Fruit fly (Drosophila melanogaster) whole organism, embryonic: Measurements from ENCODE around the gene Dhpr.
A peak's percentile ranks its signal among the peaks of the same experiment; 100 is the strongest.

Experiments used
- Asciz ChIP-seq: fragments of 200-800 bp; sonication (Bioruptor generic); optimal IDR thresholded peaks from 2 replicates; lab custom pipeline; 2017; ENCODE audit warnings: missing biosample characterization, mild to moderate bottlenecking, missing genetic modification characterization, missing genetic modification reagents
- Atf6 ChIP-seq: fragments of 200-800 bp; sonication (Bioruptor generic); IDR thresholded peaks from 2 replicates; pipeline ENCODE4 v1.3.6; 2022; ENCODE audit warnings: missing biosample characterization, missing genetic modification characterization
- BEAF-32 ChIP-seq: fragments of 200-800 bp; sonication (Bioruptor generic); optimal IDR thresholded peaks from 3 replicates; lab custom pipeline; 2017; ENCODE audit warnings: missing biosample characterization, missing genetic modification characterization, mild to moderate bottlenecking, moderate library complexity, missing genetic modification reagents
- Blimp-1 ChIP-seq: fragments of 200-800 bp; sonication (Bioruptor generic); optimal IDR thresholded peaks from 3 replicates; lab custom pipeline; 2018; ENCODE audit warnings: missing biosample characterization, missing genetic modification characterization, mild to moderate bottlenecking, moderate library complexity, missing genetic modification reagents
- C15 ChIP-seq: fragments of 200-800 bp; sonication (Bioruptor generic); IDR thresholded peaks from 3 replicates; pipeline ENCODE4 v1.3.6; 2022; ENCODE audit warnings: missing biosample characterization, missing genetic modification characterization
- CG10431 ChIP-seq: fragments of 200-800 bp; sonication (Bioruptor generic); optimal IDR thresholded peaks from 3 replicates; lab custom pipeline; 2018; ENCODE audit warnings: missing biosample characterization, mild to moderate bottlenecking, missing genetic modification characterization
- CG12299 ChIP-seq: fragments of 200-800 bp; sonication (Bioruptor generic); optimal IDR thresholded peaks from 2 replicates; lab custom pipeline; 2018; ENCODE audit warnings: missing biosample characterization, mild to moderate bottlenecking, missing genetic modification characterization
- CG14050 ChIP-seq: fragments of 200-800 bp; sonication (Bioruptor generic); IDR thresholded peaks from 3 replicates; pipeline ENCODE4 v1.3.6; 2022; ENCODE audit warnings: missing biosample characterization, missing genetic modification characterization
- CG14860 ChIP-seq: fragments of 200-800 bp; sonication (Bioruptor generic); IDR thresholded peaks from 3 replicates; pipeline ENCODE4 v1.3.6; 2022; ENCODE audit warnings: missing biosample characterization, missing genetic modification characterization; ENCODE audit not compliant: partially characterized antibody
- CG15073 ChIP-seq: fragments of 200-800 bp; sonication (Bioruptor generic); optimal IDR thresholded peaks from 2 replicates; lab custom pipeline; 2016; ENCODE audit warnings: missing biosample characterization, missing genetic modification characterization
- CG1603 ChIP-seq: fragments of 200-800 bp; sonication (Bioruptor generic); optimal IDR thresholded peaks from 2 replicates; lab custom pipeline; 2019; ENCODE audit warnings: missing biosample characterization, mild to moderate bottlenecking, missing genetic modification characterization, moderate library complexity
- CG17328 ChIP-seq: fragments of 200-800 bp; sonication (Bioruptor generic); IDR thresholded peaks from 2 replicates; pipeline ENCODE4 v1.3.6; 2022; ENCODE audit warnings: missing biosample characterization, missing genetic modification characterization
- CG2199 ChIP-seq: fragments of 200-800 bp; sonication (Bioruptor generic); IDR thresholded peaks from 3 replicates; pipeline ENCODE4 v1.3.6; 2022; ENCODE audit warnings: missing biosample characterization, missing genetic modification characterization
- CG31365 ChIP-seq: fragments of 200-800 bp; sonication (Bioruptor generic); optimal IDR thresholded peaks from 2 replicates; lab custom pipeline; 2018; ENCODE audit warnings: missing biosample characterization, mild to moderate bottlenecking, missing genetic modification characterization
- CG42726 ChIP-seq: fragments of 200-800 bp; sonication (Bioruptor generic); IDR thresholded peaks from 2 replicates; pipeline ENCODE4 v1.3.6; 2022; ENCODE audit warnings: missing biosample characterization, missing genetic modification characterization; ENCODE audit not compliant: partially characterized antibody
- CG4617 ChIP-seq: fragments of 200-800 bp; sonication (Bioruptor generic); optimal IDR thresholded peaks from 3 replicates; lab custom pipeline; 2016; ENCODE audit warnings: missing biosample characterization, missing genetic modification characterization, borderline replicate concordance
- CG7271 ChIP-seq: fragments of 200-800 bp; sonication (Bioruptor generic); optimal IDR thresholded peaks from 2 replicates; lab custom pipeline; 2018; ENCODE audit warnings: missing biosample characterization, mild to moderate bottlenecking, missing genetic modification characterization, moderate library complexity
- CG8765 ChIP-seq: fragments of 200-800 bp; sonication (Bioruptor generic); IDR thresholded peaks from 2 replicates; pipeline ENCODE4 v1.3.6; 2022; ENCODE audit warnings: missing biosample characterization, missing genetic modification characterization
- CTCF ChIP-seq: fragments of 200-800 bp; sonication (Bioruptor generic); optimal IDR thresholded peaks from 2 replicates; lab custom pipeline; 2017; ENCODE audit warnings: missing biosample characterization, mild to moderate bottlenecking, missing genetic modification characterization, moderate library complexity
- CoRest ChIP-seq: fragments of 200-800 bp; sonication (Bioruptor generic); optimal IDR thresholded peaks from 3 replicates; lab custom pipeline; 2018; ENCODE audit warnings: missing biosample characterization, mild to moderate bottlenecking, missing genetic modification characterization, moderate library complexity
- Dad ChIP-seq: fragments of 200-800 bp; sonication (Bioruptor generic); optimal IDR thresholded peaks from 3 replicates; lab custom pipeline; 2016; ENCODE audit warnings: missing biosample characterization, missing genetic modification characterization
- HmgD ChIP-seq: fragments of 200-800 bp; sonication (Bioruptor generic); optimal IDR thresholded peaks from 3 replicates; lab custom pipeline; 2016; ENCODE audit warnings: missing biosample characterization, missing genetic modification characterization
- Lhr ChIP-seq: fragments of 200-800 bp; sonication (Bioruptor generic); optimal IDR thresholded peaks from 3 replicates; lab custom pipeline; 2017; ENCODE audit warnings: mild to moderate bottlenecking, missing biosample characterization, missing genetic modification reagents, missing genetic modification characterization
- Med ChIP-seq: fragments of 200-800 bp; sonication (Bioruptor generic); peaks from one replicate; lab custom pipeline; 2016; ENCODE audit warnings: missing biosample characterization, missing genetic modification characterization, mild to moderate bottlenecking, inconsistent platforms, moderate library complexity
- Meics ChIP-seq: fragments of 200-800 bp; sonication (Bioruptor generic); optimal IDR thresholded peaks from 2 replicates; lab custom pipeline; 2017; ENCODE audit warnings: missing biosample characterization, mild to moderate bottlenecking, missing genetic modification characterization
- NC2β ChIP-seq: fragments of 200-800 bp; sonication (Bioruptor generic); optimal IDR thresholded peaks from 2 replicates; lab custom pipeline; 2016; ENCODE audit warnings: missing biosample characterization, missing genetic modification characterization
- Opbp ChIP-seq: fragments of 200-800 bp; sonication (Bioruptor generic); IDR thresholded peaks from 3 replicates; pipeline ENCODE4 v1.3.6; 2022; ENCODE audit warnings: missing biosample characterization, missing genetic modification characterization; ENCODE audit not compliant: partially characterized antibody
- Scr ChIP-seq: fragments of 200-800 bp; sonication (Bioruptor generic); IDR thresholded peaks from 2 replicates; pipeline ENCODE4 v1.3.6; 2022; ENCODE audit warnings: missing biosample characterization, missing genetic modification characterization; ENCODE audit not compliant: partially characterized antibody
- Sin3A ChIP-seq: fragments of >200 bp; optimal IDR thresholded peaks from 2 replicates; lab custom pipeline; 2018
- Sry-β ChIP-seq: fragments of 200-800 bp; sonication (Bioruptor generic); optimal IDR thresholded peaks from 2 replicates; lab custom pipeline; 2018; ENCODE audit warnings: missing biosample characterization, mild to moderate bottlenecking, missing genetic modification characterization, moderate library complexity
- Sry-δ ChIP-seq: fragments of 200-800 bp; sonication (Bioruptor generic); optimal IDR thresholded peaks from 2 replicates; lab custom pipeline; 2016; ENCODE audit warnings: missing biosample characterization, missing genetic modification characterization
- YL-1 ChIP-seq: fragments of 200-800 bp; sonication (Bioruptor generic); optimal IDR thresholded peaks from 3 replicates; lab custom pipeline; 2017; ENCODE audit warnings: missing biosample characterization, mild to moderate bottlenecking, missing genetic modification characterization
- ac ChIP-seq: fragments of 200-800 bp; sonication (Bioruptor generic); optimal IDR thresholded peaks from 3 replicates; lab custom pipeline; 2017; ENCODE audit warnings: missing biosample characterization, mild to moderate bottlenecking, missing genetic modification characterization
- amos ChIP-seq: fragments of 200-800 bp; sonication (Bioruptor generic); IDR thresholded peaks from 2 replicates; pipeline ENCODE4 v1.3.6; 2022; ENCODE audit warnings: missing biosample characterization, missing genetic modification characterization; ENCODE audit not compliant: partially characterized antibody
- ato ChIP-seq: fragments of 200-800 bp; sonication (Bioruptor generic); IDR thresholded peaks from 2 replicates; pipeline ENCODE4 v1.3.6; 2022; ENCODE audit warnings: missing biosample characterization, missing genetic modification characterization; ENCODE audit not compliant: partially characterized antibody
- cas ChIP-seq: fragments of 200-800 bp; sonication (Bioruptor generic); IDR thresholded peaks from 2 replicates; pipeline ENCODE4 v1.3.6; 2022; ENCODE audit warnings: missing biosample characterization, missing genetic modification characterization
- fd64A ChIP-seq: fragments of 200-800 bp; sonication (Bioruptor generic); optimal IDR thresholded peaks from 3 replicates; lab custom pipeline; 2018; ENCODE audit warnings: missing biosample characterization, mild to moderate bottlenecking, missing genetic modification characterization
- gsb-n ChIP-seq: fragments of 200-800 bp; sonication (Bioruptor generic); optimal IDR thresholded peaks from 3 replicates; lab custom pipeline; 2018; ENCODE audit warnings: missing biosample characterization, mild to moderate bottlenecking, missing genetic modification characterization
- hbn ChIP-seq: fragments of 200-800 bp; sonication (Bioruptor generic); IDR thresholded peaks from 2 replicates; pipeline ENCODE4 v1.3.6; 2022; ENCODE audit warnings: missing biosample characterization, missing genetic modification characterization; ENCODE audit not compliant: partially characterized antibody
- ken ChIP-seq: fragments of 200-800 bp; sonication (Bioruptor generic); IDR thresholded peaks from 3 replicates; pipeline ENCODE4 v1.3.6; 2022; ENCODE audit warnings: missing biosample characterization, missing genetic modification characterization
- lov ChIP-seq, 2 experiments: fragments of 200-800 bp in 1 of 2; fragments of >200 bp in 1 of 2; sonication (Bioruptor generic) in 1 of 2; IDR thresholded peaks in 1 of 2; optimal IDR thresholded peaks in 1 of 2; 2 replicates in 1 of 2; 3 replicates in 1 of 2; pipeline versions ENCODE4 v1.3.6 to Lab custom; 2017 to 2022; ENCODE audit warnings: missing biosample characterization in 1 of 2, missing genetic modification characterization in 1 of 2
- nom ChIP-seq: fragments of 200-800 bp; sonication (Bioruptor generic); optimal IDR thresholded peaks from 2 replicates; lab custom pipeline; 2017; ENCODE audit warnings: missing biosample characterization, missing genetic modification characterization, mild to moderate bottlenecking, moderate library complexity, missing genetic modification reagents
- pfk ChIP-seq: fragments of 200-800 bp; sonication (Bioruptor generic); optimal IDR thresholded peaks from 2 replicates; lab custom pipeline; 2018; ENCODE audit warnings: missing biosample characterization, mild to moderate bottlenecking, missing genetic modification characterization, moderate library complexity
- row ChIP-seq: fragments of 200-800 bp; sonication (Bioruptor generic); IDR thresholded peaks from 3 replicates; pipeline ENCODE4 v1.3.6; 2022; ENCODE audit warnings: missing biosample characterization, missing genetic modification characterization
- so ChIP-seq: fragments of 200-800 bp; sonication (Bioruptor generic); IDR thresholded peaks from 3 replicates; pipeline ENCODE4 v1.3.6; 2022; ENCODE audit warnings: missing biosample characterization, missing genetic modification characterization
- sob ChIP-seq: fragments of 200-800 bp; sonication (Bioruptor generic); IDR thresholded peaks from 2 replicates; pipeline ENCODE4 v1.3.6; 2022; ENCODE audit warnings: missing biosample characterization, missing genetic modification characterization
- tin ChIP-seq: fragments of 200-800 bp; sonication (Bioruptor generic); optimal IDR thresholded peaks from 3 replicates; lab custom pipeline; 2016; ENCODE audit warnings: missing biosample characterization, missing genetic modification characterization
- unc-4 ChIP-seq: fragments of 200-800 bp; sonication (Bioruptor generic); IDR thresholded peaks from 2 replicates; pipeline ENCODE4 v1.3.6; 2022; ENCODE audit warnings: missing biosample characterization, missing genetic modification characterization; ENCODE audit not compliant: partially characterized antibody
- vfl ChIP-seq: fragments of 200-800 bp; sonication (Bioruptor generic); optimal IDR thresholded peaks from 2 replicates; lab custom pipeline; 2016; ENCODE audit warnings: missing biosample characterization, missing genetic modification characterization

Dhpr gene

DNA sequence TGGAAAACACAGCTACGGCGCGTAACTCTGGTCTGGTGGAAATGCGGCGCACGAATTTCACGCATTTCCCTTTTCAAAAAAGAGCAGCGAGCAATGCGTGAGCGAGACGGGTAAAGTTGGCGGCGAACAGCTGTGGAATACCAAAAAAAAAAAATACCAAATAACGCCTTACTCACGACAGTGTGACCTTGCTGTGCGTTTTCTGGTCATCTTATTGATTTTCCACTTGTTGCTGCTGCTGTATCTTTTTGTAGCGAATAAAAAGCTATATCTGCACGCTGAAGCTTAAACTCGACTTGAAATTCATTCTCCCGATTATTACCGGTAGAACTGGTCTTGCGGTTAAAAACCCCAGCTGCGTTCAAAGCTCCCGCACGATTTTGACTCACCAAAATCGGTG is at the start of gene Dhpr, which contains the start of gene bol (continued):
- TF ChIP-seq CG17328 (GFP tag; lab: Robert Waterston, UW): peak; percentile 16; the same call in 1 of the 2 replicates
- peak; percentile 81 for TF ChIP-seq Med
- TF ChIP-seq Scr (GFP tag; lab: Robert Waterston, UW): peak; percentile 56
- TF ChIP-seq Blimp-1 (GFP tag; lab: Kevin White, UChicago): peak; percentile 66
- peak; percentile 0 for TF ChIP-seq pfk (GFP tag; lab: Kevin White, UChicago)
- TF ChIP-seq CG15073 (GFP tag; lab: Kevin White, UChicago): no peak
- peak; percentile 43; the same call in 1 of the 2 replicates for TF ChIP-seq hbn (GFP tag; lab: Robert Waterston, UW)
- TF ChIP-seq Sry-δ (GFP tag; lab: Kevin White, UChicago): peak; percentile 61
- peak; percentile 39; the same call in 1 of the 2 replicates for TF ChIP-seq ato
- peak; percentile 22 for TF ChIP-seq gsb-n (tag; lab: Kevin White, UChicago)
- TF ChIP-seq lov (optimal IDR thresholded peaks at IDR 0.05; lab: Kevin White, UChicago): no peak
- peak; percentile 59; the same call in 1 of the 3 replicates for TF ChIP-seq lov (GFP tag; IDR thresholded peaks at IDR 0.05; lab: Robert Waterston, UW)
- TF ChIP-seq Sin3A (lab: Kevin White, UChicago): peak; percentile 70
- TF ChIP-seq YL-1: peak; percentile 62
- TF ChIP-seq so (GFP tag; lab: Robert Waterston, UW): 0 out of 3 replicates have a peak, but pooled peaks have one; percentile 24
- TF ChIP-seq tin (GFP tag; lab: Kevin White, UChicago): peak; percentile 24
- TF ChIP-seq BEAF-32: peak; percentile 63
- peak; percentile 44; the same call in 1 of the 2 replicates for TF ChIP-seq sob (GFP tag; lab: Robert Waterston, UW)
- TF ChIP-seq ac (GFP tag; lab: Kevin White, UChicago): no peak
- TF ChIP-seq CG1603 (tag; lab: Kevin White, UChicago): peak; percentile 66
- TF ChIP-seq amos (GFP tag; lab: Robert Waterston, UW): peak; percentile 43; the same call in 1 of the 2 replicates
- peak; percentile 39 for TF ChIP-seq Asciz (GFP tag; lab: Kevin White, UChicago)
- TF ChIP-seq CG7271 (tag; lab: Kevin White, UChicago): no peak
- TF ChIP-seq CTCF (GFP tag; lab: Kevin White, UChicago): peak; percentile 30
- peak; percentile 68 for TF ChIP-seq Opbp
- no peak for TF ChIP-seq vfl (GFP tag; lab: Kevin White, UChicago)
- TF ChIP-seq CoRest (tag; lab: Kevin White, UChicago): no peak
- TF ChIP-seq CG2199 (GFP tag; lab: Robert Waterston, UW): 0 out of 3 replicates have a peak, but pooled peaks have one; percentile 40
- TF ChIP-seq Atf6 (GFP tag; lab: Robert Waterston, UW): peak; percentile 35; the same call in 1 of the 2 replicates
- peak; percentile 75 for TF ChIP-seq HmgD (GFP tag; lab: Kevin White, UChicago)
- TF ChIP-seq C15: no peak
- peak; percentile 48; the same call in 1 of the 2 replicates for TF ChIP-seq CG42726
- TF ChIP-seq Lhr: peak; percentile 51
- TF ChIP-seq nom (GFP tag; lab: Kevin White, UChicago): peak; percentile 3
- TF ChIP-seq CG14050: no peak
- peak; percentile 36; the same call in 2 of the 3 replicates for TF ChIP-seq ken (GFP tag; lab: Robert Waterston, UW)
- TF ChIP-seq CG10431 (GFP tag; lab: Kevin White, UChicago): peak; percentile 37
- TF ChIP-seq NC2β (GFP tag; lab: Kevin White, UChicago): peak; percentile 8
- TF ChIP-seq unc-4 (GFP tag; lab: Robert Waterston, UW): peak; percentile 56
- TF ChIP-seq CG12299 (tag; lab: Kevin White, UChicago): peak; percentile 31
- peak; percentile 85 for TF ChIP-seq Sry-β (GFP tag; lab: Kevin White, UChicago)
- TF ChIP-seq cas (GFP tag; lab: Robert Waterston, UW): no peak
- TF ChIP-seq Dad (GFP tag; lab: Kevin White, UChicago): no peak
- TF ChIP-seq row (GFP tag; lab: Robert Waterston, UW): peak; percentile 44; the same call in 2 of the 3 replicates
- TF ChIP-seq Meics: peak; percentile 3
- TF ChIP-seq CG8765 (GFP tag; lab: Robert Waterston, UW): no peak
- peak; percentile 22 for TF ChIP-seq CG31365 (tag; lab: Kevin White, UChicago)
- no peak for TF ChIP-seq fd64A (GFP tag; lab: Kevin White, UChicago)
- peak; percentile 81 for TF ChIP-seq CG4617 (GFP tag; lab: Kevin White, UChicago)
- TF ChIP-seq CG14860 (GFP tag; lab: Robert Waterston, UW): no peak
